Fruit fly (Drosophila melanogaster) whole organism, embryonic: ENCODE data around the gene pav.

Experiments used
- Bgb ChIP-seq: fragments of 200-800 bp; sonication (Bioruptor generic); IDR thresholded peaks from 2 replicates; pipeline ENCODE4 v1.3.6; 2022; ENCODE audit warnings: missing biosample characterization, missing genetic modification characterization; ENCODE audit not compliant: partially characterized antibody
- CG11723 ChIP-seq: fragments of 200-800 bp; sonication (Bioruptor generic); optimal IDR thresholded peaks from 2 replicates; lab custom pipeline; 2017; ENCODE audit warnings: missing biosample characterization, mild to moderate bottlenecking, missing genetic modification characterization
- CG12104 ChIP-seq: fragments of 200-800 bp; sonication (Bioruptor generic); optimal IDR thresholded peaks from 3 replicates; lab custom pipeline; 2016; ENCODE audit warnings: missing biosample characterization, missing genetic modification characterization
- CG12391 ChIP-seq: fragments of 200-800 bp; sonication (Bioruptor generic); optimal IDR thresholded peaks from 3 replicates; lab custom pipeline; 2018; ENCODE audit warnings: missing biosample characterization, mild to moderate bottlenecking, missing genetic modification characterization, moderate library complexity
- CG14667 ChIP-seq: fragments of 200-800 bp; sonication (Bioruptor generic); IDR thresholded peaks from 2 replicates; pipeline ENCODE4 v1.3.6; 2022; ENCODE audit warnings: missing biosample characterization, missing genetic modification characterization
- CG15073 ChIP-seq: fragments of 200-800 bp; sonication (Bioruptor generic); optimal IDR thresholded peaks from 2 replicates; lab custom pipeline; 2016; ENCODE audit warnings: missing biosample characterization, missing genetic modification characterization
- CG17385 ChIP-seq: fragments of 200-800 bp; sonication (Bioruptor generic); optimal IDR thresholded peaks from 3 replicates; lab custom pipeline; 2018; ENCODE audit warnings: missing biosample characterization, mild to moderate bottlenecking, missing genetic modification characterization
- CG17829 ChIP-seq: fragments of 200-800 bp; optimal IDR thresholded peaks from 2 replicates; lab custom pipeline; 2019; ENCODE audit warnings: missing biosample characterization, mild to moderate bottlenecking, missing genetic modification characterization, moderate library complexity
- CG2202 ChIP-seq: fragments of 200-800 bp; sonication (Bioruptor generic); optimal IDR thresholded peaks from 2 replicates; lab custom pipeline; 2018; ENCODE audit warnings: missing biosample characterization, mild to moderate bottlenecking, missing genetic modification characterization
- CG2678 ChIP-seq: fragments of 200-800 bp; sonication (Bioruptor generic); optimal IDR thresholded peaks from 3 replicates; lab custom pipeline; 2019; ENCODE audit warnings: missing biosample characterization, mild to moderate bottlenecking, missing genetic modification characterization, moderate library complexity
- CG30020 ChIP-seq: fragments of 200-800 bp; optimal IDR thresholded peaks from 2 replicates; lab custom pipeline; 2019; ENCODE audit warnings: missing biosample characterization, mild to moderate bottlenecking, missing genetic modification characterization, moderate library complexity
- CG31224 ChIP-seq: fragments of 200-800 bp; sonication (Bioruptor generic); IDR thresholded peaks from 2 replicates; pipeline ENCODE4 v1.3.6; 2022; ENCODE audit warnings: missing biosample characterization, missing genetic modification characterization
- CG4404 ChIP-seq: fragments of 200-800 bp; sonication (Bioruptor generic); IDR thresholded peaks from 2 replicates; pipeline ENCODE4 v1.3.6; 2022; ENCODE audit warnings: missing biosample characterization, missing genetic modification characterization
- CG7928 ChIP-seq: fragments of 200-800 bp; sonication (Bioruptor generic); optimal IDR thresholded peaks from 2 replicates; lab custom pipeline; 2017; ENCODE audit warnings: missing biosample characterization, mild to moderate bottlenecking, missing genetic modification characterization
- CG8281 ChIP-seq: fragments of 200-800 bp; sonication (Bioruptor generic); optimal IDR thresholded peaks from 2 replicates; lab custom pipeline; 2018; ENCODE audit warnings: missing biosample characterization, mild to moderate bottlenecking, missing genetic modification characterization, moderate library complexity
- CG8359 ChIP-seq: fragments of 200-800 bp; sonication (Bioruptor generic); optimal IDR thresholded peaks from 2 replicates; lab custom pipeline; 2017; ENCODE audit warnings: missing biosample characterization, mild to moderate bottlenecking, missing genetic modification characterization, borderline replicate concordance
- CG8765 ChIP-seq: fragments of 200-800 bp; sonication (Bioruptor generic); IDR thresholded peaks from 2 replicates; pipeline ENCODE4 v1.3.6; 2022; ENCODE audit warnings: missing biosample characterization, missing genetic modification characterization
- CG9876 ChIP-seq: fragments of 200-800 bp; sonication (Bioruptor generic); optimal IDR thresholded peaks from 2 replicates; lab custom pipeline; 2016; ENCODE audit warnings: missing biosample characterization, missing genetic modification characterization
- CG9932 ChIP-seq: fragments of 200-800 bp; sonication (Bioruptor generic); IDR thresholded peaks from 2 replicates; pipeline ENCODE4 v1.3.6; 2022; ENCODE audit warnings: missing biosample characterization, missing genetic modification characterization
- CTCF ChIP-seq: fragments of 200-800 bp; sonication (Bioruptor generic); optimal IDR thresholded peaks from 2 replicates; lab custom pipeline; 2017; ENCODE audit warnings: missing biosample characterization, mild to moderate bottlenecking, missing genetic modification characterization, moderate library complexity
- CkIIα-i1 ChIP-seq: fragments of 200-800 bp; sonication (Bioruptor generic); IDR thresholded peaks from 2 replicates; pipeline ENCODE4 v1.3.6; 2022; ENCODE audit warnings: missing biosample characterization, missing genetic modification characterization
- CrebB ChIP-seq: fragments of 200-800 bp; sonication (Bioruptor generic); optimal IDR thresholded peaks from 3 replicates; lab custom pipeline; 2018; ENCODE audit warnings: missing biosample characterization, mild to moderate bottlenecking, missing genetic modification characterization
- HmgD ChIP-seq: fragments of 200-800 bp; sonication (Bioruptor generic); optimal IDR thresholded peaks from 3 replicates; lab custom pipeline; 2016; ENCODE audit warnings: missing biosample characterization, missing genetic modification characterization
- Hmr ChIP-seq: fragments of 200-800 bp; sonication (Bioruptor generic); optimal IDR thresholded peaks from 3 replicates; lab custom pipeline; 2017; ENCODE audit warnings: mild to moderate bottlenecking, missing biosample characterization, missing genetic modification reagents, missing genetic modification characterization
- Hmx ChIP-seq: fragments of 200-800 bp; sonication (Bioruptor generic); optimal IDR thresholded peaks from 2 replicates; lab custom pipeline; 2016; ENCODE audit warnings: missing biosample characterization, missing genetic modification characterization
- NK7.1 ChIP-seq: fragments of 200-800 bp; sonication (Bioruptor generic); optimal IDR thresholded peaks from 3 replicates; lab custom pipeline; 2016; ENCODE audit warnings: missing biosample characterization, missing genetic modification characterization
- bab2 ChIP-seq: fragments of 200-800 bp; sonication (Bioruptor generic); optimal IDR thresholded peaks from 2 replicates; lab custom pipeline; 2016; ENCODE audit warnings: missing biosample characterization, missing genetic modification characterization
- bbx ChIP-seq: fragments of 200-800 bp; sonication (Bioruptor generic); IDR thresholded peaks from 2 replicates; pipeline ENCODE4 v1.3.6; 2022; ENCODE audit warnings: missing biosample characterization, missing genetic modification characterization; ENCODE audit not compliant: partially characterized antibody
- cad ChIP-seq: fragments of >200 bp; optimal IDR thresholded peaks from 2 replicates; lab custom pipeline; 2017; ENCODE audit warnings: missing biosample characterization, missing genetic modification characterization
- cato ChIP-seq: fragments of 200-800 bp; sonication (Bioruptor generic); optimal IDR thresholded peaks from 2 replicates; lab custom pipeline; 2016; ENCODE audit warnings: missing biosample characterization, missing genetic modification characterization, borderline replicate concordance
- dimm ChIP-seq: fragments of 200-800 bp; sonication (Bioruptor generic); IDR thresholded peaks from 2 replicates; pipeline ENCODE4 v1.3.6; 2022; ENCODE audit warnings: missing biosample characterization, missing genetic modification characterization
- disco-r ChIP-seq: fragments of 200-800 bp; sonication (Bioruptor generic); optimal IDR thresholded peaks from 2 replicates; lab custom pipeline; 2016; ENCODE audit warnings: missing biosample characterization, missing genetic modification characterization
- dpn ChIP-seq, 2 experiments: fragments of 200-800 bp; sonication (Bioruptor generic); optimal IDR thresholded peaks; 3 replicates each; lab custom pipeline; 2016; ENCODE audit warnings: missing biosample characterization in 2 of 2, missing genetic modification characterization in 2 of 2
- ems ChIP-seq: fragments of 200-800 bp; sonication (Bioruptor generic); optimal IDR thresholded peaks from 3 replicates; lab custom pipeline; 2016; ENCODE audit warnings: missing biosample characterization, missing genetic modification characterization
- fd64A ChIP-seq: fragments of 200-800 bp; sonication (Bioruptor generic); optimal IDR thresholded peaks from 3 replicates; lab custom pipeline; 2018; ENCODE audit warnings: missing biosample characterization, mild to moderate bottlenecking, missing genetic modification characterization
- grn ChIP-seq: fragments of 200-800 bp; sonication (Bioruptor generic); optimal IDR thresholded peaks from 3 replicates; lab custom pipeline; 2017; ENCODE audit warnings: missing biosample characterization, missing genetic modification characterization
- gro ChIP-seq: fragments of 200-800 bp; sonication (Bioruptor generic); optimal IDR thresholded peaks from 2 replicates; lab custom pipeline; 2016; ENCODE audit warnings: missing biosample characterization, missing genetic modification characterization
- hbn ChIP-seq: fragments of 200-800 bp; sonication (Bioruptor generic); IDR thresholded peaks from 2 replicates; pipeline ENCODE4 v1.3.6; 2022; ENCODE audit warnings: missing biosample characterization, missing genetic modification characterization; ENCODE audit not compliant: partially characterized antibody
- jumu ChIP-seq: fragments of 200-800 bp; sonication (Bioruptor generic); optimal IDR thresholded peaks from 3 replicates; lab custom pipeline; 2016; ENCODE audit warnings: missing biosample characterization, missing genetic modification characterization
- lilli ChIP-seq: fragments of 200-800 bp; sonication (Bioruptor generic); optimal IDR thresholded peaks from 3 replicates; lab custom pipeline; 2016; ENCODE audit warnings: missing biosample characterization, missing genetic modification characterization
- nmo ChIP-seq: fragments of 200-800 bp; sonication (Bioruptor generic); optimal IDR thresholded peaks from 2 replicates; lab custom pipeline; 2018; ENCODE audit warnings: missing biosample characterization, mild to moderate bottlenecking, missing genetic modification characterization, moderate library complexity
- phol ChIP-seq: fragments of 200-800 bp; sonication (Bioruptor generic); optimal IDR thresholded peaks from 3 replicates; lab custom pipeline; 2018; ENCODE audit warnings: missing biosample characterization, mild to moderate bottlenecking, missing genetic modification characterization, moderate library complexity
- pros ChIP-seq: fragments of 200-800 bp; sonication (Bioruptor generic); optimal IDR thresholded peaks from 3 replicates; lab custom pipeline; 2019; ENCODE audit warnings: missing biosample characterization, mild to moderate bottlenecking, missing genetic modification characterization, moderate library complexity
- run ChIP-seq: fragments of 200-800 bp; sonication (Bioruptor generic); optimal IDR thresholded peaks from 3 replicates; lab custom pipeline; 2018; ENCODE audit warnings: missing biosample characterization, mild to moderate bottlenecking, missing genetic modification characterization
- sim ChIP-seq: fragments of 200-800 bp; sonication (Bioruptor generic); IDR thresholded peaks from 2 replicates; pipeline ENCODE4 v1.3.6; 2022; ENCODE audit warnings: missing biosample characterization, missing genetic modification characterization
- sob ChIP-seq: fragments of 200-800 bp; sonication (Bioruptor generic); IDR thresholded peaks from 2 replicates; pipeline ENCODE4 v1.3.6; 2022; ENCODE audit warnings: missing biosample characterization, missing genetic modification characterization
- trem ChIP-seq: fragments of 200-800 bp; optimal IDR thresholded peaks from 3 replicates; lab custom pipeline; 2019; ENCODE audit warnings: missing biosample characterization, mild to moderate bottlenecking, missing genetic modification characterization, moderate library complexity
- trh ChIP-seq: fragments of 200-800 bp; sonication (Bioruptor generic); optimal IDR thresholded peaks from 2 replicates; lab custom pipeline; 2016; ENCODE audit warnings: missing biosample characterization, missing genetic modification characterization
- vvl ChIP-seq: fragments of 200-800 bp; sonication (Bioruptor generic); IDR thresholded peaks from 2 replicates; pipeline ENCODE4 v1.3.6; 2022; ENCODE audit warnings: missing biosample characterization, missing genetic modification characterization
- wek ChIP-seq: fragments of 200-800 bp; sonication (Bioruptor generic); optimal IDR thresholded peaks from 3 replicates; lab custom pipeline; 2018; ENCODE audit warnings: missing biosample characterization, mild to moderate bottlenecking, missing genetic modification characterization, moderate library complexity
- zfh2 ChIP-seq: fragments of 200-800 bp; sonication (Bioruptor generic); optimal IDR thresholded peaks from 2 replicates; lab custom pipeline; 2016; ENCODE audit warnings: missing biosample characterization, missing genetic modification characterization

Gene pav

DNA sequence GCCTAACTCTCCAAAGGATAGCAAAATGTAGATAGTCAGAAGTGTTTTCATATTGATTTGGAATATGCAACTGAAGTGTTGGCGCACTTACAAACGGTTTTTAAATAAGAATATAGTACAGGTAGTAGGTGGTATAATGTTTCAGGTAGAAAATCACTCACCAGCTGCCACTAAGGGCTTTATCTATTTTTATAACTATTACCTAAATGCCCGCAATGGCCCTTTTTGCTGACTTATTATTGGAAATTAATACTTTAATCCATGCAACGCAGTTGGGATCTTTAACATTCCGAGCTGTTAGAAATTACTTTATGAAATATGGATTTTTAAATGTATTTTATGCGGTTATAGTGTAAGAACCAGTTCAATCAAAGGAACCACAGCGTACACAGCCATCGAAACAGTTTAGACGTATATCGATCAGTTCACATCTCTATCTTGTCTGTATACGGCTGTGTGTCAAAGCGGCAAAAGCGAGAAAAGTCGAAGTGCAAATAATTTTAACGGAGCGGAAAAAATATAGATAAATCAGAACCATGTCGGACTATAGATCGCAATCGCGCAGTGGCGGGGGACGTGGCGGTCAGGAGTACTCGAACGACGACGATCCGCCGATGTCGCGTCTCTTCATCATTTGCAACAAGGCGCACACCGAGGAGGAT is 41.0 kb downstream of the pav start, which contains the start of the genes srw and CG1316 (continued):
- TF ChIP-seq CG11723 (GFP tag; lab: Kevin White, UChicago) (no peak), CG9876 (GFP tag; lab: Kevin White, UChicago) (no peak), CG8765 (GFP tag; lab: Robert Waterston, UW) (no peak), CG30020 (peak; percentile 32), gro (no peak), sob (GFP tag; lab: Robert Waterston, UW) (no peak), ems (no peak), trh (GFP tag; lab: Kevin White, UChicago) (no peak), CG31224 (GFP tag; lab: Robert Waterston, UW) (no peak), CG17829 (peak; percentile 21), vvl (GFP tag; lab: Robert Waterston, UW) (no peak), lilli (GFP tag; lab: Kevin White, UChicago) (peak; percentile 12), hbn (GFP tag; lab: Robert Waterston, UW) (no peak), CG15073 (GFP tag; lab: Kevin White, UChicago) (no peak), jumu (GFP tag; lab: Kevin White, UChicago) (no peak), cato (GFP tag; lab: Kevin White, UChicago) (no peak), Hmr (GFP tag; lab: Kevin White, UChicago) (no peak), CG8281 (tag; lab: Kevin White, UChicago) (no peak), CG14667 (GFP tag; lab: Robert Waterston, UW) (no peak), nmo (GFP tag; lab: Kevin White, UChicago) (no peak), CrebB (tag; lab: Kevin White, UChicago) (no peak), sim (GFP tag; lab: Robert Waterston, UW) (no peak), zfh2 (GFP tag; lab: Kevin White, UChicago) (no peak), CG2678 (no peak), cad (no peak), CTCF (GFP tag; lab: Kevin White, UChicago) (no peak), fd64A (no peak), CG8359 (no peak), dpn (GFP tag; optimal IDR thresholded peaks at IDR 0.05; lab: Kevin White, UChicago) (no peak), CG9932 (GFP tag; lab: Robert Waterston, UW) (no peak), run (tag; lab: Kevin White, UChicago) (no peak), pros (GFP tag; lab: Kevin White, UChicago) (no peak), NK7.1 (GFP tag; lab: Kevin White, UChicago) (no peak), CG12391 (tag; lab: Kevin White, UChicago) (no peak), bbx (peak; percentile 60), CG17385 (no peak), wek (GFP tag; lab: Kevin White, UChicago) (no peak), Hmx (GFP tag; lab: Kevin White, UChicago) (no peak), Bgb (peak; percentile 52), dimm (no peak), CG2202 (tag; lab: Kevin White, UChicago) (no peak), trem (tag; lab: Kevin White, UChicago) (peak; percentile 50), grn (GFP tag; lab: Kevin White, UChicago) (no peak), disco-r (GFP tag; lab: Kevin White, UChicago) (no peak), HmgD (GFP tag; lab: Kevin White, UChicago) (no peak), CG12104 (GFP tag; lab: Kevin White, UChicago) (no peak), CkIIα-i1 (no peak), CG4404 (no peak), phol (tag; lab: Kevin White, UChicago) (peak; percentile 15), bab2 (GFP tag; lab: Kevin White, UChicago) (no peak), CG7928 (GFP tag; lab: Kevin White, UChicago) (peak; percentile 29)
